Worm (Caenorhabditis elegans) whole organism, L1 larva: ENCODE measurements around the gene xbp-1.

Experiments
- Y116A8C.19 ChIP-seq: sonication (generic microtip); optimal IDR thresholded peaks from 2 replicates; lab custom pipeline; 2016; ENCODE audit warnings: missing compliant biosample characterization, missing genetic modification characterization, borderline replicate concordance
- aha-1 ChIP-seq: fragments of 150-350 bp; optimal IDR thresholded peaks from 2 replicates; lab custom pipeline; 2014; ENCODE audit warnings: missing biosample characterization, missing genetic modification characterization
- ama-1 ChIP-seq: fragments of 150-350 bp; optimal IDR thresholded peaks from 2 replicates; lab custom pipeline; 2014
- ceh-90 ChIP-seq: sonication (generic microtip); optimal IDR thresholded peaks from 2 replicates; lab custom pipeline; 2016; ENCODE audit warnings: missing genetic modification characterization, missing compliant biosample characterization
- efl-1 ChIP-seq, 4 experiments: fragments of 150-350 bp; optimal IDR thresholded peaks in 3 of 4; peaks in 1 of 4; 1 replicate in 1 of 4; 2 replicates in 3 of 4; lab custom pipeline; 2014; ENCODE audit warnings: missing biosample characterization in 2 of 4, missing genetic modification characterization in 2 of 4, missing genetic modification reagents in 2 of 4
- fos-1 ChIP-seq: fragments of 150-350 bp; optimal IDR thresholded peaks from 2 replicates; lab custom pipeline; 2014; ENCODE audit warnings: missing biosample characterization, missing genetic modification characterization
- nhr-12 ChIP-seq: sonication (generic microtip); optimal IDR thresholded peaks from 2 replicates; lab custom pipeline; 2017; ENCODE audit warnings: missing biosample characterization, missing genetic modification characterization
- nhr-84 ChIP-seq: sonication (generic microtip); optimal IDR thresholded peaks from 2 replicates; lab custom pipeline; 2017; ENCODE audit warnings: missing biosample characterization, missing genetic modification characterization
- nhr-90 ChIP-seq: sonication (generic microtip); optimal IDR thresholded peaks from 2 replicates; lab custom pipeline; 2016; ENCODE audit warnings: mild to moderate bottlenecking, missing genetic modification characterization, missing compliant biosample characterization; ENCODE audit not compliant: poor library complexity
- snpc-4 ChIP-seq: fragments of 150-350 bp; optimal IDR thresholded peaks from 2 replicates; lab custom pipeline; 2014; ENCODE audit warnings: missing biosample characterization, missing genetic modification characterization
- sox-4 ChIP-seq: sonication (generic microtip); optimal IDR thresholded peaks from 2 replicates; lab custom pipeline; 2016; ENCODE audit warnings: missing genetic modification characterization, missing compliant biosample characterization
- unc-62 ChIP-seq: fragments of 150-350 bp; optimal IDR thresholded peaks from 2 replicates; lab custom pipeline; 2014; ENCODE audit warnings: missing biosample characterization, missing genetic modification reagents, missing genetic modification characterization
- zip-4 ChIP-seq: fragments of 200-800 bp; sonication (Bioruptor generic); optimal IDR thresholded peaks from 2 replicates; lab custom pipeline; 2018; ENCODE audit warnings: mild to moderate bottlenecking, missing genetic modification characterization, moderate library complexity, missing compliant biosample characterization

DNA sequence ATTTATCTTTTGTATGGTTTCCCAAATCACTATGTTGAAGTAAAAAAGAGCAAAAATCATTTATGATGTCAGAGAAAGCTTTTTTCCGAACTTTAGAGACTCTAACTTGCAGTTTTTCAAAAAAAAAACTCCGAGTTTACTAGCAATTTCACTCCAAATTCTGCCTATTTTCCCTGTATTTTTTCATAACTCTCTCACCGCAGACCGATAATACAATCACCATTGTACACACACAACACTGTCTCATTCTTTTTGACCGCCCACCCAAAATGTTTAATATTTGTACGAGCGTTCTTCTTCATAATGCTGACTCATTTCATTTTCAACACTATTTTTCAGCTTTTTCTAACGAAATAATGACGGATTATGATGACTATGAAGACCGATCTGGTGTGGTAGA lies 35.2 kb downstream of the xbp-1 start, which contains the start of gene F43C1.5:
- no peak for TF ChIP-seq ceh-90
- TF ChIP-seq unc-62 (GFP tag; lab: Kevin White, UChicago), result no peak
- no peak for TF ChIP-seq snpc-4 (tag; lab: Kevin White, UChicago)
- TF ChIP-seq ama-1, result no peak
- TF ChIP-seq nhr-12 (tag; lab: Kevin White, UChicago), result no peak
- TF ChIP-seq aha-1 (tag; lab: Kevin White, UChicago), result no peak
- TF ChIP-seq nhr-84 (tag; lab: Kevin White, UChicago), result no peak
- TF ChIP-seq nhr-90, result no peak
- no peak for TF ChIP-seq fos-1 (tag; lab: Kevin White, UChicago)
- TF ChIP-seq sox-4, result no peak
- no peak for TF ChIP-seq zip-4 (GFP tag; lab: Kevin White, UChicago)
- no peak for TF ChIP-seq Y116A8C.19 (tag; lab: Kevin White, UChicago)
- TF ChIP-seq efl-1 (optimal IDR thresholded peaks at IDR 0.05; lab: Kevin White, UChicago), result no peak
- TF ChIP-seq efl-1 (GFP tag; optimal IDR thresholded peaks at IDR 0.05 in 1 of 2; lab: Kevin White, UChicago), result peak in 1 of 2 experiments; percentile 20
